Worm (Caenorhabditis elegans): Measurements from ENCODE around the gene M163.9.

ce11 chrX:14455419-14455818, 14.0 kb upstream of the M163.9 start, which contains the start of gene Y66C5A.1:
- TF ChIP-seq ama-1 (optimal IDR thresholded peaks at IDR 0.05) (no peak), ama-1 (GFP tag; optimal IDR thresholded peaks at IDR 0.05) (no peak), fkh-3 (tag; optimal IDR thresholded peaks at IDR 0.05) (no peak), K11D2.4 (GFP tag; IDR thresholded peaks at IDR 0.05) (no peak), sea-2 (GFP tag; IDR thresholded peaks at IDR 0.05) (no peak), hmg-20 (GFP tag; IDR thresholded peaks at IDR 0.05) (no peak), ccch-3 (GFP tag; optimal IDR thresholded peaks at IDR 0.05) (no peak), snpc-1.3 (tag; optimal IDR thresholded peaks at IDR 0.05; ENCODE audit: insufficient read depth) (no peak), Y53F4B.3 (GFP tag; IDR thresholded peaks at IDR 0.05) (no peak), F37B4.10 (GFP tag; IDR thresholded peaks at IDR 0.05) (no peak), pha-4 (tag; optimal IDR thresholded peaks at IDR 0.05) (no peak)

Measured in whole organism, young adult.